Worm (Caenorhabditis elegans) whole organism, L4/young adult: Measurements from ENCODE around the gene C42D4.13.

Experiments used
- W03F9.2 ChIP-seq: fragments of 150-350 bp; optimal IDR thresholded peaks from 2 replicates; lab custom pipeline; 2014; ENCODE audit warnings: missing biosample characterization, missing genetic modification characterization
- dao-5 ChIP-seq: sonication (generic microtip); optimal IDR thresholded peaks from 2 replicates; lab custom pipeline; 2016; ENCODE audit warnings: missing genotype, missing genetic modification characterization, moderate library complexity, missing compliant biosample characterization
- him-1 ChIP-seq: sonication (generic microtip); optimal IDR thresholded peaks from 2 replicates; lab custom pipeline; 2016; ENCODE audit warnings: missing genotype, missing genetic modification reagents, missing genetic modification characterization, missing compliant biosample characterization

ce11 chrIV:7222088-7222487, 34.2 kb upstream of the C42D4.13 start:
- TF ChIP-seq W03F9.2 (no peak), him-1 (tag; lab: Kevin White, UChicago) (no peak), dao-5 (tag; lab: Kevin White, UChicago) (no peak)
